Worm (Caenorhabditis elegans) whole organism, L2 larva: ENCODE data around the gene dsl-7.
"Not testable (repeated sequence)": the region's sequence is repeated elsewhere in the genome, so short reads cannot be mapped to it uniquely, and the experiment has no call there.

Source experiments
- C34F6.9 ChIP-seq: fragments of 150-350 bp; optimal IDR thresholded peaks from 2 replicates; lab custom pipeline; 2014; ENCODE audit warnings: missing biosample characterization, missing genetic modification characterization
- F13H6.1 ChIP-seq: sonication (generic microtip); optimal IDR thresholded peaks from 2 replicates; lab custom pipeline; 2016; ENCODE audit warnings: missing genetic modification characterization, missing compliant biosample characterization
- Y55F3AM.14 ChIP-seq: fragments of 200-800 bp; sonication (Bioruptor generic); optimal IDR thresholded peaks from 2 replicates; lab custom pipeline; 2018; ENCODE audit warnings: mild to moderate bottlenecking, missing genetic modification characterization, missing compliant biosample characterization
- alr-1 ChIP-seq: fragments of 150-350 bp; optimal IDR thresholded peaks from 2 replicates; lab custom pipeline; 2014; ENCODE audit warnings: missing biosample characterization, missing genetic modification characterization
- aly-2 ChIP-seq: fragments of 150-350 bp; optimal IDR thresholded peaks from 2 replicates; lab custom pipeline; 2014; ENCODE audit warnings: missing biosample characterization, missing genetic modification characterization
- blmp-1 ChIP-seq: sonication (generic microtip); optimal IDR thresholded peaks from 2 replicates; lab custom pipeline; 2017; ENCODE audit warnings: missing genetic modification characterization, mild to moderate bottlenecking, missing compliant biosample characterization, antibody characterized with exemption, moderate library complexity; ENCODE audit not compliant: insufficient read depth
- ceh-16 ChIP-seq: fragments of 150-350 bp; optimal IDR thresholded peaks from 2 replicates; lab custom pipeline; 2014; ENCODE audit warnings: missing biosample characterization, missing genetic modification characterization
- ceh-82 ChIP-seq: fragments of 150-350 bp; optimal IDR thresholded peaks from 2 replicates; lab custom pipeline; 2014; ENCODE audit warnings: missing biosample characterization, missing genetic modification characterization
- crh-2 ChIP-seq: sonication (generic microtip); optimal IDR thresholded peaks from 2 replicates; lab custom pipeline; 2017; ENCODE audit warnings: missing biosample characterization, missing genetic modification characterization
- dmd-4 ChIP-seq: sonication (generic microtip); optimal IDR thresholded peaks from 2 replicates; lab custom pipeline; 2017; ENCODE audit warnings: missing biosample characterization, missing genetic modification characterization
- egl-27 ChIP-seq: sonication (generic microtip); optimal IDR thresholded peaks from 3 replicates; lab custom pipeline; 2017; ENCODE audit warnings: missing biosample characterization, missing genetic modification reagents, missing genetic modification characterization
- elt-1 ChIP-seq: fragments of 150-350 bp; optimal IDR thresholded peaks from 2 replicates; lab custom pipeline; 2014; ENCODE audit warnings: missing biosample characterization, missing genetic modification characterization
- fos-1 ChIP-seq: fragments of 150-350 bp; optimal IDR thresholded peaks from 2 replicates; lab custom pipeline; 2014; ENCODE audit warnings: missing biosample characterization, missing genetic modification characterization
- gmeb-1 ChIP-seq: fragments of 150-350 bp; optimal IDR thresholded peaks from 2 replicates; lab custom pipeline; 2014; ENCODE audit warnings: missing biosample characterization, missing genetic modification characterization
- lin-11 ChIP-seq: fragments of 150-350 bp; sonication (generic microtip); optimal IDR thresholded peaks from 2 replicates; lab custom pipeline; 2014; ENCODE audit warnings: missing biosample characterization, missing genetic modification characterization, inconsistent platforms, mixed read lengths
- lin-13 ChIP-seq: fragments of 150-350 bp; optimal IDR thresholded peaks from 2 replicates; lab custom pipeline; 2014; ENCODE audit warnings: missing biosample characterization, missing genetic modification reagents, missing genetic modification characterization
- lsy-2 ChIP-seq, 2 experiments: fragments of 150-350 bp in 1 of 2; sonication (generic microtip) in 1 of 2; optimal IDR thresholded peaks; 2 replicates each; lab custom pipeline; 2014 to 2017; ENCODE audit warnings: missing biosample characterization in 2 of 2, missing genetic modification characterization in 2 of 2
- mdl-1 ChIP-seq, 2 experiments: fragments of 150-350 bp in 1 of 2; sonication (generic microtip) in 1 of 2; optimal IDR thresholded peaks; 2 replicates each; lab custom pipeline; 2017; ENCODE audit warnings: missing biosample characterization in 2 of 2, missing genetic modification characterization in 2 of 2
- nhr-10 ChIP-seq: sonication (generic microtip); optimal IDR thresholded peaks from 2 replicates; lab custom pipeline; 2017; ENCODE audit warnings: missing biosample characterization, missing genetic modification characterization
- nhr-11 ChIP-seq: fragments of 150-350 bp; optimal IDR thresholded peaks from 2 replicates; lab custom pipeline; 2014; ENCODE audit warnings: missing biosample characterization, missing genetic modification characterization
- nhr-129 ChIP-seq: fragments of 150-350 bp; optimal IDR thresholded peaks from 2 replicates; lab custom pipeline; 2014; ENCODE audit warnings: missing biosample characterization, missing genetic modification characterization
- nhr-21 ChIP-seq: fragments of 150-350 bp; optimal IDR thresholded peaks from 2 replicates; lab custom pipeline; 2014; ENCODE audit warnings: missing biosample characterization, missing genetic modification characterization
- nhr-25 ChIP-seq: fragments of 150-350 bp; sonication (generic microtip); optimal IDR thresholded peaks from 3 replicates; lab custom pipeline; 2014; ENCODE audit warnings: missing biosample characterization, missing genetic modification characterization
- nhr-77 ChIP-seq: fragments of 150-350 bp; optimal IDR thresholded peaks from 2 replicates; lab custom pipeline; 2014; ENCODE audit warnings: missing biosample characterization, missing genetic modification characterization
- sem-4 ChIP-seq: fragments of 150-350 bp; optimal IDR thresholded peaks from 2 replicates; lab custom pipeline; 2014; ENCODE audit warnings: missing biosample characterization, missing genetic modification reagents, missing genetic modification characterization
- sma-3 ChIP-seq: sonication (generic microtip); optimal IDR thresholded peaks from 2 replicates; lab custom pipeline; 2016; ENCODE audit warnings: missing genetic modification reagents, missing genetic modification characterization, missing compliant biosample characterization
- sma-9 ChIP-seq, 2 experiments: fragments of 150-350 bp in 1 of 2; sonication (generic microtip) in 1 of 2; optimal IDR thresholded peaks; 2 replicates each; lab custom pipeline; 2014 to 2016; ENCODE audit warnings: missing genetic modification characterization in 2 of 2, mild to moderate bottlenecking in 1 of 2, missing biosample characterization in 1 of 2, missing compliant biosample characterization in 1 of 2, missing genetic modification reagents in 1 of 2, moderate library complexity in 1 of 2
- unc-39 ChIP-seq: fragments of 150-350 bp; optimal IDR thresholded peaks from 2 replicates; lab custom pipeline; 2014; ENCODE audit warnings: missing biosample characterization, missing genetic modification characterization
- unc-55 ChIP-seq: fragments of 150-350 bp; sonication (generic microtip); optimal IDR thresholded peaks from 3 replicates; lab custom pipeline; 2014; ENCODE audit warnings: missing biosample characterization, missing genetic modification reagents, missing genetic modification characterization
- unc-62 ChIP-seq: fragments of 150-350 bp; optimal IDR thresholded peaks from 2 replicates; lab custom pipeline; 2014; ENCODE audit warnings: missing biosample characterization, missing genetic modification reagents, missing genetic modification characterization
- ztf-11 ChIP-seq: sonication (generic microtip); optimal IDR thresholded peaks from 2 replicates; lab custom pipeline; 2017; ENCODE audit warnings: missing biosample characterization, missing genetic modification characterization
- ztf-4 ChIP-seq: fragments of 150-350 bp; optimal IDR thresholded peaks from 2 replicates; lab custom pipeline; 2014; ENCODE audit warnings: missing biosample characterization, missing genetic modification characterization

dsl-7 gene

DNA sequence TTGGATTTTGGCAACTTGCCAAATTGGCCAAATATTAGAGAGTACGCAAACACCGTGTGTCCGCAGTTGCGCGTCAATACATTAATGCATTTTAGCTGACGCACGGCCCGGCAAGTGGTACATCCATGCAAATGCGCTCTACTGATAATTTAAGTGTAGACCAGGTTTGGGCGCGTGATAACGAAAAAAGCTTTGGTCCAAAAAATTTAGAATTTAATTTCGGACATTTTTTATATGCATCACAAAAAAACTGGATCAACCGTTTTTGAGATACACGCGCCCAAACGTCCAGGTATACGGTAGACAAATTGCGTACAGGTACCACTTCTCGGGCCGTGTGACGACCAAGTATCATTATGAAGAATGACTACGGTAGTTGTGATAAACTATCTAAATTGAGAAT is 25.0 kb upstream of the dsl-7 start, which contains the start of gene R186.8:
TSS of gene R186.8 (minus strand) at position 58 of the 403 bp plus-strand sequence.
- TF ChIP-seq nhr-21, result peak; percentile 30
- peak; percentile 91 for TF ChIP-seq sma-3 (GFP tag; lab: Kevin White, UChicago)
- peak; percentile 2 for TF ChIP-seq sem-4
- TF ChIP-seq Y55F3AM.14 (GFP tag; lab: Kevin White, UChicago), result peak; percentile 73
- peak; percentile 39 for TF ChIP-seq gmeb-1 (tag; lab: Kevin White, UChicago)
- peak; percentile 27 for TF ChIP-seq nhr-25 (tag; lab: Kevin White, UChicago)
- peak; percentile 32 for TF ChIP-seq lin-11 (tag; lab: Kevin White, UChicago)
- TF ChIP-seq fos-1 (tag; lab: Kevin White, UChicago), result peak; percentile 3
- TF ChIP-seq unc-55, result peak; percentile 46
- peak; percentile 41 for TF ChIP-seq crh-2 (tag; lab: Kevin White, UChicago)
- peak; percentile 56 to 94 for TF ChIP-seq lsy-2 (tag; optimal IDR thresholded peaks at IDR 0.05; lab: Kevin White, UChicago)
- TF ChIP-seq F13H6.1, result peak; percentile 68
- TF ChIP-seq nhr-129 (tag; lab: Kevin White, UChicago), result peak; percentile 60
- peak; percentile 55 for TF ChIP-seq sma-9 (GFP tag; optimal IDR thresholded peaks at IDR 0.05; lab: Kevin White, UChicago)
- TF ChIP-seq sma-9 (tag; optimal IDR thresholded peaks at IDR 0.05; lab: Kevin White, UChicago), result not testable (repeated sequence)
- TF ChIP-seq C34F6.9 (tag; lab: Kevin White, UChicago), result peak; percentile 64

DNA sequence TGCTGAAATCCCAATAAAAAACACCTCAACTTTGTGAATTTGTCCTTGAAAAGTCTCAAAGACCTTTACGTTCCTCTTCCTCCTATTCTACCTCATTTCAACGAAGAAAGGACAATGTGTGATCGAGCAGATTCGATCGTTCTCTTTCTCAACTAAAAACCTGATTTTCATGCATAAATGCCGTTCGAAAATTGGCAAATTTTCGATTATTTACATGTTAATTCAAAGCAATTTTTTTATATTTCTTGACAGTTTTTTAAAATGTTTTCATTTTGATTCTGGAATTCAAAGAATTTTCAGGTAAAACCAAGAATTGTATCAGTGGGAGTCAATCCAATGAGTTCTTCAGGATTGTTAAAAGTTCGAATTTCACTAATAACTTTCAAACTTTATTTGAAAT is 24.4 kb upstream of the dsl-7 start, which contains the start of gene lin-46:
TSS of gene lin-46 (plus strand) at position 301 of the 400 bp plus-strand sequence.
- no peak for TF ChIP-seq Y55F3AM.14 (GFP tag; lab: Kevin White, UChicago)
- TF ChIP-seq ztf-4 (tag; lab: Kevin White, UChicago), result no peak
- TF ChIP-seq unc-62, result no peak
- TF ChIP-seq alr-1 (tag; lab: Kevin White, UChicago), result no peak
- no peak for TF ChIP-seq lsy-2 (tag; optimal IDR thresholded peaks at IDR 0.05; lab: Kevin White, UChicago)
- no peak for TF ChIP-seq F13H6.1
- no peak for TF ChIP-seq nhr-77 (tag; lab: Kevin White, UChicago)
- TF ChIP-seq sem-4, result no peak
- no peak for TF ChIP-seq blmp-1 (tag; lab: Kevin White, UChicago)
- no peak for TF ChIP-seq dmd-4 (tag; lab: Kevin White, UChicago)
- no peak for TF ChIP-seq ceh-82 (tag; lab: Kevin White, UChicago)
- TF ChIP-seq nhr-25 (tag; lab: Kevin White, UChicago), result no peak
- TF ChIP-seq elt-1 (tag; lab: Kevin White, UChicago), result no peak
- TF ChIP-seq egl-27 (tag; lab: Kevin White, UChicago), result no peak
- TF ChIP-seq nhr-11 (tag; lab: Kevin White, UChicago), result no peak
- TF ChIP-seq nhr-10 (tag; lab: Kevin White, UChicago), result no peak
- no peak for TF ChIP-seq lin-11 (tag; lab: Kevin White, UChicago)
- TF ChIP-seq, all 48 proteins: peak for 0

DNA sequence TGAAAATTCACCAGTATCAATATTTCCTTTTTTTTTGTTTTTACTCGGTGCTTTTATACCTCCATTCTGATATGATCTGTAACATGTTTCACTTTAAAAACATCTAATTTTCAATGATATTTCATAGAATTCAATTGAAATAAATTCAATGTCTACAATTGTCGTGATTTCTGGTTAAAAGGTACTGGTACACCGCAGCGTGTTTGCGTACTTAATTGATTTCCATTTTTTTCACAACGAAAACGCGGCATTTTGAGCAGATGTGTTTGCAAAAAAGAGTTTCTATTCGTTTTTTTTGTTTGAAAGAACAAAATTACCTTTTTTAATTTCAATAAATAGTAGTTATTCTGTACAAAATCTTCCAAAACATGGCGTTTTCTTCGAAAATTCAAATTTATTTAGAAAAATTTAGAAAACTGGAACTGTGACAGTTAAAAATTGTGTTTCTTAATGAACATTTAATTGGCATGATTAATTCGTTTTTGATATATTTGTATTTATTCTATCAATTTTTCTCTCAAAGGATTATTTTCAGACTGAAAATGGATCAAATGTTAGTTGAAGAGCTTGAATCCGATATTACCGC is 22.3 kb upstream of the dsl-7 start, which contains the start of gene pnn-1:
TSS of gene pnn-1 (plus strand) at position 536 of the 586 bp plus-strand sequence.
- TF ChIP-seq ztf-4 (tag; lab: Kevin White, UChicago) (no peak), unc-55 (peak; percentile 55), lin-13 (GFP tag; lab: Kevin White, UChicago) (peak; percentile 58), ztf-11 (tag; lab: Kevin White, UChicago) (no peak), nhr-21 (no peak), crh-2 (tag; lab: Kevin White, UChicago) (peak; percentile 4), F13H6.1 (no peak), lsy-2 (tag; optimal IDR thresholded peaks at IDR 0.05; lab: Kevin White, UChicago) (peak; percentile 28 to 84), alr-1 (tag; lab: Kevin White, UChicago) (no peak), elt-1 (tag; lab: Kevin White, UChicago) (no peak), mdl-1 (tag; optimal IDR thresholded peaks at IDR 0.05; lab: Kevin White, UChicago) (no peak), C34F6.9 (tag; lab: Kevin White, UChicago) (peak; percentile 45), sem-4 (peak; percentile 26), aly-2 (tag; lab: Kevin White, UChicago) (no peak), nhr-25 (tag; lab: Kevin White, UChicago) (peak; percentile 61), nhr-129 (tag; lab: Kevin White, UChicago) (peak; percentile 28), nhr-11 (tag; lab: Kevin White, UChicago) (no peak), ceh-82 (tag; lab: Kevin White, UChicago) (no peak), sma-9 (GFP tag; optimal IDR thresholded peaks at IDR 0.05; lab: Kevin White, UChicago) (peak; percentile 1), sma-9 (tag; optimal IDR thresholded peaks at IDR 0.05; lab: Kevin White, UChicago) (no peak)

DNA sequence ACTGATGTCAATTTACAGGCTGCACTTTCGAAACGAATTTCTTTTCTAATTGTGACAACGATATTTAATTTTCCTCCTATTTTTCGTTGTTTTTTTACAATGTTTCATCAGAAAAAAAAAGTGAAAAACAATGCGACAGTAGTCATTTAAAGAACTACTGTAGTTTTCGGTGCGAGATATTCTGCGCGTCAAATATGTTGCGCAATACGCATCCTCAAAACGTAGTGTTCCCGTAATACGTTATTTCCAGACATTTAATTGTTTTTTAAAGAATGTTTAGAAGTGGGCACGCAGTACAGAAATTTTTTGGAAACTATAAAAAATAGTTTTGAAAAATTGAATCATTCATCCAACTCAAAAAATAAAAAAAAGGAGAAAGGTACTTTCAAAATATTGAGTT is 18.9 kb upstream of the dsl-7 start:
- TF ChIP-seq ceh-16 (tag; lab: Kevin White, UChicago) (no peak), unc-55 (no peak), ztf-11 (tag; lab: Kevin White, UChicago) (no peak), blmp-1 (tag; lab: Kevin White, UChicago) (no peak), C34F6.9 (tag; lab: Kevin White, UChicago) (no peak), unc-39 (tag; lab: Kevin White, UChicago) (no peak), nhr-10 (tag; lab: Kevin White, UChicago) (no peak)
- TF ChIP-seq, all 48 proteins: peak for 0
